Worm (Caenorhabditis elegans) whole organism, L3 larva: ENCODE results near the gene B0252.11.

Source experiments
- R02D3.7 ChIP-seq: fragments of 150-350 bp; optimal IDR thresholded peaks from 2 replicates; lab custom pipeline; 2014; ENCODE audit warnings: missing biosample characterization, missing genetic modification characterization
- ZK546.5 ChIP-seq: sonication (generic microtip); optimal IDR thresholded peaks from 2 replicates; lab custom pipeline; 2017; ENCODE audit warnings: missing biosample characterization, missing genetic modification characterization
- aly-2 ChIP-seq: fragments of 150-350 bp; optimal IDR thresholded peaks from 2 replicates; lab custom pipeline; 2014; ENCODE audit warnings: missing biosample characterization, missing genetic modification characterization
- ama-1 ChIP-seq: fragments of 150-350 bp; optimal IDR thresholded peaks from 2 replicates; lab custom pipeline; 2018
- ceh-16 ChIP-seq: sonication (generic microtip); optimal IDR thresholded peaks from 2 replicates; lab custom pipeline; 2017; ENCODE audit warnings: missing biosample characterization, missing genetic modification characterization
- ceh-28 ChIP-seq: fragments of 150-350 bp; optimal IDR thresholded peaks from 2 replicates; lab custom pipeline; 2014; ENCODE audit warnings: missing biosample characterization, missing genetic modification reagents, missing genetic modification characterization
- ceh-82 ChIP-seq: fragments of 150-350 bp; optimal IDR thresholded peaks from 2 replicates; lab custom pipeline; 2014; ENCODE audit warnings: missing biosample characterization, missing genetic modification characterization
- ceh-9 ChIP-seq: sonication (generic microtip); optimal IDR thresholded peaks from 2 replicates; lab custom pipeline; 2018; ENCODE audit warnings: missing biosample characterization, missing genetic modification characterization
- daf-12 ChIP-seq: fragments of 150-350 bp; optimal IDR thresholded peaks from 2 replicates; lab custom pipeline; 2014; ENCODE audit warnings: missing biosample characterization, missing genetic modification reagents, missing genetic modification characterization
- egl-27 ChIP-seq: sonication (generic microtip); optimal IDR thresholded peaks from 4 replicates; lab custom pipeline; 2017; ENCODE audit warnings: missing biosample characterization, missing genetic modification reagents, missing genetic modification characterization
- egl-5 ChIP-seq: fragments of 150-350 bp; optimal IDR thresholded peaks from 2 replicates; lab custom pipeline; 2017; ENCODE audit warnings: missing biosample characterization, missing genetic modification reagents, missing genetic modification characterization, inconsistent platforms
- elt-1 ChIP-seq: fragments of 150-350 bp; optimal IDR thresholded peaks from 2 replicates; lab custom pipeline; 2014; ENCODE audit warnings: missing biosample characterization, missing genetic modification characterization
- elt-2 ChIP-seq: sonication (generic microtip); optimal IDR thresholded peaks from 2 replicates; lab custom pipeline; 2016; ENCODE audit warnings: missing genetic modification reagents, mild to moderate bottlenecking, missing genetic modification characterization, missing compliant biosample characterization
- elt-3 ChIP-seq, 3 experiments: fragments of 150-350 bp in 1 of 3; sonication (generic microtip) in 2 of 3; optimal IDR thresholded peaks; 2 replicates in 2 of 3; 4 replicates in 1 of 3; lab custom pipeline; 2014 to 2017; ENCODE audit warnings: missing biosample characterization in 3 of 3, missing genetic modification characterization in 3 of 3
- fkh-10 ChIP-seq: sonication (generic microtip); optimal IDR thresholded peaks from 2 replicates; lab custom pipeline; 2017; ENCODE audit warnings: missing biosample characterization, missing genetic modification reagents, missing genetic modification characterization
- fkh-2 ChIP-seq: fragments of 150-350 bp; optimal IDR thresholded peaks from 2 replicates; lab custom pipeline; 2014; ENCODE audit warnings: missing biosample characterization, missing genetic modification reagents, missing genetic modification characterization
- fos-1 ChIP-seq: fragments of 150-350 bp; optimal IDR thresholded peaks from 2 replicates; lab custom pipeline; 2014; ENCODE audit warnings: missing biosample characterization, missing genetic modification characterization
- hmg-11 ChIP-seq: sonication (generic microtip); optimal IDR thresholded peaks from 2 replicates; lab custom pipeline; 2016; ENCODE audit warnings: missing genetic modification characterization, missing compliant biosample characterization
- jun-1 ChIP-seq: fragments of 150-350 bp; optimal IDR thresholded peaks from 2 replicates; lab custom pipeline; 2014; ENCODE audit warnings: missing biosample characterization, missing genetic modification reagents, missing genetic modification characterization
- lin-15B ChIP-seq: fragments of 150-350 bp; optimal IDR thresholded peaks from 2 replicates; lab custom pipeline; 2014; ENCODE audit warnings: missing biosample characterization, missing genetic modification characterization
- lin-39 ChIP-seq: fragments of 150-350 bp; optimal IDR thresholded peaks from 2 replicates; lab custom pipeline; 2018; ENCODE audit warnings: missing biosample characterization, missing genetic modification reagents, missing genetic modification characterization
- lsy-12 ChIP-seq: sonication (generic microtip); optimal IDR thresholded peaks from 2 replicates; lab custom pipeline; 2016; ENCODE audit warnings: mild to moderate bottlenecking, missing genetic modification characterization, missing compliant biosample characterization
- mdl-1 ChIP-seq: fragments of 150-350 bp; optimal IDR thresholded peaks from 2 replicates; lab custom pipeline; 2014; ENCODE audit warnings: missing biosample characterization, missing genetic modification characterization
- mml-1 ChIP-seq: fragments of 150-350 bp; sonication (generic microtip); optimal IDR thresholded peaks from 3 replicates; lab custom pipeline; 2014; ENCODE audit warnings: missing biosample characterization, missing genetic modification characterization
- nhr-11 ChIP-seq: fragments of 150-350 bp; optimal IDR thresholded peaks from 2 replicates; lab custom pipeline; 2014; ENCODE audit warnings: missing biosample characterization, missing genetic modification characterization
- nhr-12 ChIP-seq: fragments of 150-350 bp; optimal IDR thresholded peaks from 2 replicates; lab custom pipeline; 2014; ENCODE audit warnings: missing biosample characterization, missing genetic modification characterization
- nhr-23 ChIP-seq: fragments of 150-350 bp; optimal IDR thresholded peaks from 2 replicates; lab custom pipeline; 2014; ENCODE audit warnings: missing biosample characterization, missing genetic modification reagents, missing genetic modification characterization
- nhr-237 ChIP-seq: fragments of 150-350 bp; optimal IDR thresholded peaks from 2 replicates; lab custom pipeline; 2014; ENCODE audit warnings: missing biosample characterization, missing genetic modification characterization
- nhr-25 ChIP-seq: sonication (generic microtip); optimal IDR thresholded peaks from 2 replicates; lab custom pipeline; 2017; ENCODE audit warnings: missing biosample characterization, missing genetic modification characterization
- nhr-28 ChIP-seq: fragments of 150-350 bp; optimal IDR thresholded peaks from 2 replicates; lab custom pipeline; 2014; ENCODE audit warnings: missing biosample characterization, missing genetic modification characterization
- nhr-43 ChIP-seq: sonication (generic microtip); optimal IDR thresholded peaks from 2 replicates; lab custom pipeline; 2016; ENCODE audit warnings: mild to moderate bottlenecking, missing genetic modification characterization, missing compliant biosample characterization; ENCODE audit not compliant: poor library complexity, severe bottlenecking
- nhr-67 ChIP-seq: fragments of 150-350 bp; optimal IDR thresholded peaks from 2 replicates; lab custom pipeline; 2014; ENCODE audit warnings: missing biosample characterization, missing genetic modification characterization
- nhr-76 ChIP-seq: fragments of 150-350 bp; sonication (generic microtip); optimal IDR thresholded peaks from 5 replicates; lab custom pipeline; 2014; ENCODE audit warnings: missing biosample characterization, missing genetic modification characterization
- nhr-77 ChIP-seq: fragments of 150-350 bp; optimal IDR thresholded peaks from 2 replicates; lab custom pipeline; 2014; ENCODE audit warnings: missing biosample characterization, missing genetic modification characterization
- pha-4 ChIP-seq: fragments of 150-350 bp; optimal IDR thresholded peaks from 2 replicates; lab custom pipeline; 2014; ENCODE audit warnings: missing biosample characterization, missing genetic modification reagents, missing genetic modification characterization
- pqm-1 ChIP-seq: fragments of 150-350 bp; optimal IDR thresholded peaks from 2 replicates; lab custom pipeline; 2017; ENCODE audit warnings: missing biosample characterization, missing genetic modification characterization, inconsistent platforms
- sea-2 ChIP-seq: fragments of 150-350 bp; sonication (generic microtip); optimal IDR thresholded peaks from 4 replicates; lab custom pipeline; 2014; ENCODE audit warnings: missing biosample characterization, missing genetic modification reagents, missing genetic modification characterization
- skn-1 ChIP-seq: fragments of 150-350 bp; optimal IDR thresholded peaks from 2 replicates; lab custom pipeline; 2014; ENCODE audit warnings: missing biosample characterization, missing genetic modification characterization
- snpc-4 ChIP-seq: fragments of 150-350 bp; optimal IDR thresholded peaks from 2 replicates; lab custom pipeline; 2014; ENCODE audit warnings: missing biosample characterization, missing genetic modification characterization
- tbx-2 ChIP-seq: sonication (generic microtip); optimal IDR thresholded peaks from 2 replicates; lab custom pipeline; 2016; ENCODE audit warnings: mild to moderate bottlenecking, missing genetic modification characterization, missing compliant biosample characterization
- unc-39 ChIP-seq: sonication (generic microtip); optimal IDR thresholded peaks from 4 replicates; lab custom pipeline; 2017; ENCODE audit warnings: missing biosample characterization, missing genetic modification characterization
- unc-62 ChIP-seq: fragments of 150-350 bp; sonication (generic microtip); optimal IDR thresholded peaks from 4 replicates; lab custom pipeline; 2014; ENCODE audit warnings: missing biosample characterization, missing genetic modification reagents, missing genetic modification characterization
- zag-1 ChIP-seq: fragments of 150-350 bp; optimal IDR thresholded peaks from 2 replicates; lab custom pipeline; 2014; ENCODE audit warnings: missing biosample characterization, missing genetic modification characterization
- ztf-11 ChIP-seq: fragments of 150-350 bp; optimal IDR thresholded peaks from 2 replicates; lab custom pipeline; 2014; ENCODE audit warnings: missing biosample characterization, missing genetic modification characterization
- ztf-4 ChIP-seq: fragments of 150-350 bp; optimal IDR thresholded peaks from 2 replicates; lab custom pipeline; 2014; ENCODE audit warnings: missing biosample characterization, missing genetic modification characterization

Gene B0252.11

ce11 chrII:6928416-6928815 lies 10.8 kb upstream of the B0252.11 start, which contains the start of gene flcn-1 (continued):
- TF ChIP-seq elt-3 (tag; optimal IDR thresholded peaks at IDR 0.05; lab: Kevin White, UChicago) (no peak), nhr-77 (tag; lab: Kevin White, UChicago) (no peak), hmg-11 (tag; lab: Kevin White, UChicago) (peak; percentile 64), nhr-237 (no peak), unc-39 (tag; lab: Kevin White, UChicago) (no peak), nhr-25 (no peak), lin-15B (tag; lab: Kevin White, UChicago) (no peak), sea-2 (GFP tag; lab: Kevin White, UChicago) (no peak), fkh-2 (tag; lab: Kevin White, UChicago) (no peak)

- TF ChIP-seq pha-4 (tag; lab: Kevin White, UChicago) (no peak), elt-2 (peak; percentile 21)
Measured at ce11 chrII:6927603-6928002, 10.0 kb upstream of the B0252.11 start, which contains the start of gene F22D3.4. Gene F22D3.4 (minus strand): TSS chrII:6927603.

ce11 chrII:6927034-6927433 lies 9.4 kb upstream of the B0252.11 start:
- TF ChIP-seq zag-1 (tag; lab: Kevin White, UChicago) (no peak), ceh-82 (tag; lab: Kevin White, UChicago) (no peak), skn-1 (tag; lab: Kevin White, UChicago) (no peak), nhr-11 (tag; lab: Kevin White, UChicago) (no peak), jun-1 (no peak), tbx-2 (tag; lab: Kevin White, UChicago) (no peak), ceh-9 (tag; lab: Kevin White, UChicago) (no peak), lsy-12 (tag; lab: Kevin White, UChicago) (no peak), egl-5 (no peak), unc-62 (GFP tag; lab: Kevin White, UChicago) (no peak), ztf-11 (tag; lab: Kevin White, UChicago) (no peak), nhr-12 (tag; lab: Kevin White, UChicago) (no peak), daf-12 (tag; lab: Kevin White, UChicago) (no peak), ZK546.5 (tag; lab: Kevin White, UChicago) (no peak), nhr-237 (no peak), nhr-77 (tag; lab: Kevin White, UChicago) (no peak), mdl-1 (tag; lab: Kevin White, UChicago) (no peak), aly-2 (tag; lab: Kevin White, UChicago) (no peak), nhr-67 (tag; lab: Kevin White, UChicago) (no peak)

- TF ChIP-seq nhr-11 (tag; lab: Kevin White, UChicago) (no peak), fos-1 (tag; lab: Kevin White, UChicago) (peak; percentile 37), nhr-237 (no peak), fkh-2 (tag; lab: Kevin White, UChicago) (no peak), snpc-4 (peak; percentile 72), mml-1 (no peak), unc-62 (GFP tag; lab: Kevin White, UChicago) (peak; percentile 6), pqm-1 (tag; lab: Kevin White, UChicago) (peak; percentile 56), nhr-76 (tag; lab: Kevin White, UChicago) (no peak), aly-2 (tag; lab: Kevin White, UChicago) (no peak), nhr-43 (no peak), jun-1 (peak; percentile 88), lin-39 (tag; lab: Kevin White, UChicago) (peak; percentile 60), ceh-28 (tag; lab: Kevin White, UChicago) (peak; percentile 42), ztf-11 (tag; lab: Kevin White, UChicago) (no peak), lsy-12 (tag; lab: Kevin White, UChicago) (peak; percentile 33), unc-39 (tag; lab: Kevin White, UChicago) (no peak), ceh-82 (tag; lab: Kevin White, UChicago) (no peak), nhr-12 (tag; lab: Kevin White, UChicago) (no peak), nhr-67 (tag; lab: Kevin White, UChicago) (no peak), zag-1 (tag; lab: Kevin White, UChicago) (no peak), elt-3 (tag; optimal IDR thresholded peaks at IDR 0.05; lab: Kevin White, UChicago) (no peak), daf-12 (tag; lab: Kevin White, UChicago) (no peak), ZK546.5 (tag; lab: Kevin White, UChicago) (no peak), fkh-10 (GFP tag; lab: Kevin White, UChicago) (peak; percentile 44), pha-4 (tag; lab: Kevin White, UChicago) (peak; percentile 68), ceh-9 (tag; lab: Kevin White, UChicago) (no peak), nhr-23 (tag; lab: Kevin White, UChicago) (peak; percentile 46), elt-1 (no peak), sea-2 (GFP tag; lab: Kevin White, UChicago) (no peak), ama-1 (lab: Kevin White, UChicago) (no peak), skn-1 (tag; lab: Kevin White, UChicago) (peak; percentile 79), mdl-1 (tag; lab: Kevin White, UChicago) (peak; percentile 62), egl-27 (tag; lab: Kevin White, UChicago) (peak; percentile 59), R02D3.7 (tag; lab: Kevin White, UChicago) (peak; percentile 23), hmg-11 (tag; lab: Kevin White, UChicago) (peak; percentile 86), ceh-16 (no peak), ztf-4 (tag; lab: Kevin White, UChicago) (no peak), nhr-28 (tag; lab: Kevin White, UChicago) (no peak), lin-15B (tag; lab: Kevin White, UChicago) (peak; percentile 38)
Measured at ce11 chrII:6926488-6926887, 8.9 kb upstream of the B0252.11 start.
